Worm (Caenorhabditis elegans) whole organism, early embryonic: ENCODE measurements around the gene glb-17.

Experiments used
- B0310.2 ChIP-seq: sonication (generic microtip); optimal IDR thresholded peaks from 2 replicates; lab custom pipeline; 2016; ENCODE audit warnings: mild to moderate bottlenecking, missing genetic modification characterization, missing compliant biosample characterization
- F13C5.2 ChIP-seq: sonication (generic microtip); optimal IDR thresholded peaks from 2 replicates; lab custom pipeline; 2017; ENCODE audit warnings: mild to moderate bottlenecking, missing genetic modification characterization, inconsistent platforms, missing compliant biosample characterization
- aly-1 ChIP-seq: sonication (generic microtip); optimal IDR thresholded peaks from 2 replicates; lab custom pipeline; 2016; ENCODE audit warnings: missing genetic modification characterization, missing compliant biosample characterization
- ama-1 ChIP-seq: fragments of 150-350 bp; optimal IDR thresholded peaks from 2 replicates; lab custom pipeline; 2014
- ceh-13 ChIP-seq: fragments of 200-800 bp; sonication (Bioruptor generic); optimal IDR thresholded peaks from 2 replicates; lab custom pipeline; 2018; ENCODE audit warnings: mild to moderate bottlenecking, missing genetic modification characterization, missing compliant biosample characterization
- ceh-36 ChIP-seq: sonication (generic microtip); optimal IDR thresholded peaks from 2 replicates; lab custom pipeline; 2016; ENCODE audit warnings: missing genetic modification characterization, inconsistent platforms, missing compliant biosample characterization
- ets-7 ChIP-seq: sonication (generic microtip); optimal IDR thresholded peaks from 2 replicates; lab custom pipeline; 2016; ENCODE audit warnings: missing genotype, missing genetic modification characterization, missing compliant biosample characterization
- flt-1 ChIP-seq: fragments of 200-800 bp; sonication (Bioruptor generic); IDR thresholded peaks from 2 replicates; pipeline ENCODE4 v1.3.6; 2022; ENCODE audit warnings: missing genetic modification characterization, missing compliant biosample characterization
- hmbx-1 ChIP-seq: sonication (generic microtip); optimal IDR thresholded peaks from 2 replicates; lab custom pipeline; 2016; ENCODE audit warnings: mild to moderate bottlenecking, missing genetic modification characterization, missing compliant biosample characterization
- hmg-4 ChIP-seq: fragments of 200-800 bp; sonication (Bioruptor generic); optimal IDR thresholded peaks from 2 replicates; lab custom pipeline; 2018; ENCODE audit warnings: mild to moderate bottlenecking, missing genetic modification characterization, missing compliant biosample characterization
- hnd-1 ChIP-seq: sonication (generic microtip); optimal IDR thresholded peaks from 2 replicates; lab custom pipeline; 2016; ENCODE audit warnings: missing genetic modification characterization, missing compliant biosample characterization
- pes-1 ChIP-seq: fragments of 200-800 bp; sonication (Bioruptor generic); IDR thresholded peaks from 2 replicates; pipeline ENCODE4 v1.3.6; 2022; ENCODE audit warnings: missing genetic modification reagents, missing genetic modification characterization, missing compliant biosample characterization
- scrt-1 ChIP-seq: fragments of 200-800 bp; sonication (Bioruptor generic); IDR thresholded peaks from 2 replicates; pipeline ENCODE4 v1.3.6; 2022; ENCODE audit warnings: missing genetic modification characterization, missing compliant biosample characterization
- sea-1 ChIP-seq: fragments of 200-800 bp; sonication (Bioruptor generic); conservative IDR thresholded peaks from 2 replicates; pipeline ENCODE4 v1.3.6; 2022; ENCODE audit warnings: missing genetic modification characterization, missing compliant biosample characterization
- tbx-11 ChIP-seq: fragments of 200-800 bp; sonication (Bioruptor generic); IDR thresholded peaks from 2 replicates; pipeline ENCODE4 v1.3.6; 2022; ENCODE audit warnings: missing genetic modification characterization, missing compliant biosample characterization
- tbx-37 ChIP-seq: fragments of 200-800 bp; sonication (Bioruptor generic); conservative IDR thresholded peaks from 2 replicates; pipeline ENCODE4 v1.3.6; 2022; ENCODE audit warnings: missing genetic modification reagents, missing genetic modification characterization, missing compliant biosample characterization
- tra-4 ChIP-seq: sonication (generic microtip); optimal IDR thresholded peaks from 2 replicates; lab custom pipeline; 2017; ENCODE audit warnings: missing genetic modification characterization, missing compliant biosample characterization

The glb-17 gene

ce11 chrX:9540464-9540863 lies 36.4 kb downstream of the glb-17 start:
- TF ChIP-seq scrt-1 (GFP tag; lab: Robert Waterston, UW) = no peak
- TF ChIP-seq tbx-37 (GFP tag; lab: Robert Waterston, UW) = no peak
- no peak for TF ChIP-seq aly-1 (tag; lab: Kevin White, UChicago)
- no peak for TF ChIP-seq tbx-11 (GFP tag; lab: Robert Waterston, UW)
- no peak for TF ChIP-seq sea-1 (GFP tag; lab: Robert Waterston, UW)
- no peak for TF ChIP-seq ceh-36 (tag; lab: Kevin White, UChicago)
- TF ChIP-seq B0310.2 (tag; lab: Kevin White, UChicago) = no peak
- no peak for TF ChIP-seq hmbx-1 (tag; lab: Kevin White, UChicago)
- no peak for TF ChIP-seq F13C5.2 (tag; lab: Kevin White, UChicago)
- no peak for TF ChIP-seq ama-1

- TF ChIP-seq pes-1 (GFP tag; lab: Robert Waterston, UW) (no peak), hnd-1 (tag; lab: Kevin White, UChicago) (no peak), sea-1 (GFP tag; lab: Robert Waterston, UW) (no peak), ceh-36 (tag; lab: Kevin White, UChicago) (no peak), F13C5.2 (tag; lab: Kevin White, UChicago) (no peak), ama-1 (no peak), hmg-4 (GFP tag; lab: Kevin White, UChicago) (no peak), tra-4 (tag; lab: Kevin White, UChicago) (no peak), ets-7 (no peak), hmbx-1 (tag; lab: Kevin White, UChicago) (no peak), aly-1 (tag; lab: Kevin White, UChicago) (no peak), tbx-37 (GFP tag; lab: Robert Waterston, UW) (no peak)
Observed at ce11 chrX:9539294-9540030, 37.4 kb downstream of the glb-17 start, which contains the start of gene nuc-1. TSS of gene nuc-1 (plus strand) at chrX:9539905.

- TF ChIP-seq ceh-36 (tag; lab: Kevin White, UChicago) (no peak), hnd-1 (tag; lab: Kevin White, UChicago) (no peak), aly-1 (tag; lab: Kevin White, UChicago) (no peak), ama-1 (no peak), tbx-11 (GFP tag; lab: Robert Waterston, UW) (no peak), B0310.2 (tag; lab: Kevin White, UChicago) (no peak)
Observed at ce11 chrX:9537538-9538172, 39.2 kb downstream of the glb-17 start.

- TF ChIP-seq ceh-13 (GFP tag; lab: Kevin White, UChicago) (no peak), F13C5.2 (tag; lab: Kevin White, UChicago) (no peak), ceh-36 (tag; lab: Kevin White, UChicago) (no peak), B0310.2 (tag; lab: Kevin White, UChicago) (no peak), hmg-4 (GFP tag; lab: Kevin White, UChicago) (no peak), ama-1 (no peak), scrt-1 (GFP tag; lab: Robert Waterston, UW) (no peak), pes-1 (GFP tag; lab: Robert Waterston, UW) (no peak), sea-1 (GFP tag; lab: Robert Waterston, UW) (no peak), tbx-37 (GFP tag; lab: Robert Waterston, UW) (no peak), hmbx-1 (tag; lab: Kevin White, UChicago) (no peak), aly-1 (tag; lab: Kevin White, UChicago) (no peak)
Observed at ce11 chrX:9536665-9537064, 40.2 kb downstream of the glb-17 start, which contains the start of gene C07B5.8. TSS of gene C07B5.8 (minus strand) at chrX:9536765.

ce11 chrX:9536008-9536407 lies 40.8 kb downstream of the glb-17 start:
- TF ChIP-seq ceh-36 (tag; lab: Kevin White, UChicago) = no peak
- TF ChIP-seq aly-1 (tag; lab: Kevin White, UChicago) = no peak
- no peak for TF ChIP-seq sea-1 (GFP tag; lab: Robert Waterston, UW)
- no peak for TF ChIP-seq B0310.2 (tag; lab: Kevin White, UChicago)
- TF ChIP-seq tbx-37 (GFP tag; lab: Robert Waterston, UW) = no peak
- TF ChIP-seq pes-1 (GFP tag; lab: Robert Waterston, UW) = no peak
- no peak for TF ChIP-seq hmg-4 (GFP tag; lab: Kevin White, UChicago)
- TF ChIP-seq ama-1 = no peak
- TF ChIP-seq ceh-13 (GFP tag; lab: Kevin White, UChicago) = no peak
- TF ChIP-seq hnd-1 (tag; lab: Kevin White, UChicago) = no peak

- no peak for TF ChIP-seq flt-1 (GFP tag; lab: Robert Waterston, UW)
Observed at ce11 chrX:9531640-9532039, 45.2 kb downstream of the glb-17 start.

- TF ChIP-seq B0310.2 (tag; lab: Kevin White, UChicago) (no peak), aly-1 (tag; lab: Kevin White, UChicago) (no peak), pes-1 (GFP tag; lab: Robert Waterston, UW) (no peak), tra-4 (tag; lab: Kevin White, UChicago) (no peak), ets-7 (no peak), tbx-37 (GFP tag; lab: Robert Waterston, UW) (no peak), ceh-13 (GFP tag; lab: Kevin White, UChicago) (no peak), ceh-36 (tag; lab: Kevin White, UChicago) (no peak), hmg-4 (GFP tag; lab: Kevin White, UChicago) (no peak), flt-1 (GFP tag; lab: Robert Waterston, UW) (no peak), hnd-1 (tag; lab: Kevin White, UChicago) (no peak)
Observed at ce11 chrX:9529360-9529759, 47.5 kb downstream of the glb-17 start, which contains the start of gene C07B5.4. TSS of gene C07B5.4 (plus strand) at chrX:9529660.
